Worm (Caenorhabditis elegans) whole organism, L4 larva: ENCODE data around the gene srw-91.
A peak's percentile ranks its signal among the peaks of the same experiment; 100 is the strongest.

Source experiments
- D1046.2 ChIP-seq: fragments of 200-800 bp; sonication (Bioruptor generic); IDR thresholded peaks from 2 replicates; pipeline ENCODE4 v1.3.6; 2022; ENCODE audit warnings: missing genetic modification characterization, missing compliant biosample characterization
- F44E2.7 ChIP-seq: fragments of 200-800 bp; sonication (Bioruptor generic); IDR thresholded peaks from 2 replicates; pipeline ENCODE4 v2.1.2; 2022; ENCODE audit warnings: missing genetic modification characterization, missing compliant biosample characterization
- Y48G9A.11 ChIP-seq: fragments of 200-800 bp; sonication (Bioruptor generic); IDR thresholded peaks from 2 replicates; pipeline ENCODE4 v1.3.6; 2022; ENCODE audit warnings: missing genetic modification reagents, missing genetic modification characterization, missing compliant biosample characterization
- aha-1 ChIP-seq: fragments of 150-350 bp; peaks from one replicate; lab custom pipeline; 2014; ENCODE audit warnings: missing biosample characterization, missing genetic modification characterization
- ama-1 ChIP-seq: fragments of 150-350 bp; optimal IDR thresholded peaks from 2 replicates; lab custom pipeline; 2014; ENCODE audit warnings: inconsistent platforms, mixed read lengths
- attf-4 ChIP-seq: sonication (generic microtip); optimal IDR thresholded peaks from 3 replicates; lab custom pipeline; 2017; ENCODE audit warnings: missing biosample characterization, missing genetic modification characterization
- ceh-28 ChIP-seq: fragments of 150-350 bp; optimal IDR thresholded peaks from 2 replicates; lab custom pipeline; 2014; ENCODE audit warnings: missing biosample characterization, missing genetic modification reagents, missing genetic modification characterization
- ceh-62 ChIP-seq: sonication (generic microtip); optimal IDR thresholded peaks from 2 replicates; lab custom pipeline; 2017; ENCODE audit warnings: missing biosample characterization, missing genetic modification characterization
- cey-2 ChIP-seq: sonication (generic microtip); optimal IDR thresholded peaks from 3 replicates; lab custom pipeline; 2017; ENCODE audit warnings: missing genetic modification characterization, mild to moderate bottlenecking, missing compliant biosample characterization, antibody characterized with exemption, borderline replicate concordance; ENCODE audit not compliant: insufficient read depth
- ctbp-1 ChIP-seq: fragments of 200-800 bp; sonication (Bioruptor generic); IDR thresholded peaks from 2 replicates; pipeline ENCODE4 v1.3.6; 2022; ENCODE audit warnings: missing genetic modification reagents, missing genetic modification characterization, missing compliant biosample characterization
- daf-16 ChIP-seq, 3 experiments: sonication (generic microtip); optimal IDR thresholded peaks; 2 replicates each; lab custom pipeline; 2016 to 2017; ENCODE audit warnings: missing genetic modification characterization in 3 of 3, missing genetic modification reagents in 3 of 3, mild to moderate bottlenecking in 2 of 3, missing compliant biosample characterization in 2 of 3, missing biosample characterization in 1 of 3, moderate library complexity in 1 of 3
- daf-19 ChIP-seq: fragments of 200-800 bp; sonication (Bioruptor generic); conservative IDR thresholded peaks from 2 replicates; pipeline ENCODE4 v1.3.6; 2022; ENCODE audit warnings: missing genetic modification characterization, missing compliant biosample characterization
- daf-8 ChIP-seq: fragments of 200-800 bp; sonication (Bioruptor generic); IDR thresholded peaks from 2 replicates; pipeline ENCODE4 v1.3.6; 2022; ENCODE audit warnings: missing genetic modification characterization, missing compliant biosample characterization
- dmd-8 ChIP-seq: fragments of 200-800 bp; sonication (Bioruptor generic); IDR thresholded peaks from 2 replicates; pipeline ENCODE4 v1.3.6; 2022; ENCODE audit warnings: missing genetic modification characterization, missing compliant biosample characterization
- dve-1 ChIP-seq: sonication (generic microtip); optimal IDR thresholded peaks from 2 replicates; lab custom pipeline; 2017; ENCODE audit warnings: antibody characterized with exemption, mild to moderate bottlenecking, missing genetic modification characterization, missing compliant biosample characterization; ENCODE audit not compliant: insufficient read depth
- gei-8 ChIP-seq: fragments of 200-800 bp; sonication (Bioruptor generic); optimal IDR thresholded peaks from 2 replicates; lab custom pipeline; 2018; ENCODE audit warnings: mild to moderate bottlenecking, missing genetic modification characterization, missing compliant biosample characterization
- hif-1 ChIP-seq, 2 experiments: sonication (generic microtip); optimal IDR thresholded peaks; 2 replicates each; lab custom pipeline; 2016 to 2017; ENCODE audit warnings: missing compliant biosample characterization in 2 of 2, missing genetic modification characterization in 2 of 2, missing genetic modification reagents in 2 of 2, missing genotype in 2 of 2, mild to moderate bottlenecking in 1 of 2
- hlh-11 ChIP-seq: fragments of 200-800 bp; sonication (Bioruptor generic); optimal IDR thresholded peaks from 2 replicates; lab custom pipeline; 2018; ENCODE audit warnings: mild to moderate bottlenecking, missing genetic modification characterization, missing compliant biosample characterization
- lin-1 ChIP-seq: fragments of 200-800 bp; sonication (Bioruptor generic); IDR thresholded peaks from 2 replicates; pipeline ENCODE4 v1.3.6; 2022; ENCODE audit warnings: missing genetic modification reagents, missing genetic modification characterization, missing compliant biosample characterization
- lin-29 ChIP-seq: fragments of 200-800 bp; sonication (Bioruptor generic); IDR thresholded peaks from 2 replicates; pipeline ENCODE4 v1.3.6; 2022; ENCODE audit warnings: missing genetic modification reagents, missing genetic modification characterization, missing compliant biosample characterization
- lin-38 ChIP-seq: fragments of 200-800 bp; sonication (Bioruptor generic); IDR thresholded peaks from 2 replicates; pipeline ENCODE4 v1.3.6; 2022; ENCODE audit warnings: missing genetic modification reagents, missing genetic modification characterization, missing compliant biosample characterization
- lsy-2 ChIP-seq, 2 experiments: fragments of 150-350 bp in 1 of 2; sonication (generic microtip) in 1 of 2; optimal IDR thresholded peaks; 2 replicates each; lab custom pipeline; 2014 to 2017; ENCODE audit warnings: missing biosample characterization in 2 of 2, missing genetic modification characterization in 2 of 2
- madf-5 ChIP-seq, 2 experiments: fragments of 200-800 bp; sonication (Bioruptor generic); IDR thresholded peaks; 2 replicates each; pipeline ENCODE4 v1.3.6; 2022; ENCODE audit warnings: missing compliant biosample characterization in 2 of 2, missing genetic modification characterization in 2 of 2
- mxl-3 ChIP-seq: fragments of 200-800 bp; sonication (Bioruptor generic); optimal IDR thresholded peaks from 2 replicates; lab custom pipeline; 2018; ENCODE audit warnings: mild to moderate bottlenecking, missing genetic modification characterization, missing compliant biosample characterization
- nhr-237 ChIP-seq: sonication (generic microtip); optimal IDR thresholded peaks from 2 replicates; lab custom pipeline; 2017; ENCODE audit warnings: missing biosample characterization, missing genetic modification characterization
- nhr-28 ChIP-seq: fragments of 150-350 bp; optimal IDR thresholded peaks from 2 replicates; lab custom pipeline; 2014; ENCODE audit warnings: missing biosample characterization, missing genetic modification characterization
- nhr-42 ChIP-seq: fragments of 200-800 bp; sonication (Bioruptor generic); IDR thresholded peaks from 2 replicates; pipeline ENCODE4 v1.3.6; 2022; ENCODE audit warnings: missing genetic modification characterization, missing compliant biosample characterization
- nhr-48 ChIP-seq: sonication (generic microtip); optimal IDR thresholded peaks from 2 replicates; lab custom pipeline; 2016; ENCODE audit warnings: mild to moderate bottlenecking, missing genetic modification characterization, missing compliant biosample characterization
- nhr-6 ChIP-seq: fragments of 150-350 bp; optimal IDR thresholded peaks from 2 replicates; lab custom pipeline; 2014; ENCODE audit warnings: missing biosample characterization, missing genetic modification characterization
- spr-3 ChIP-seq: fragments of 200-800 bp; sonication (Bioruptor generic); optimal IDR thresholded peaks from 2 replicates; lab custom pipeline; 2018; ENCODE audit warnings: mild to moderate bottlenecking, missing genetic modification characterization, missing compliant biosample characterization
- unc-62 ChIP-seq, 3 experiments: fragments of 150-350 bp in 1 of 3; sonication (generic microtip); optimal IDR thresholded peaks in 2 of 3; peaks in 1 of 3; 1 replicate in 1 of 3; 2 replicates in 2 of 3; lab custom pipeline; 2014 to 2017; ENCODE audit warnings: missing biosample characterization in 3 of 3, missing genetic modification characterization in 3 of 3, missing genetic modification reagents in 3 of 3, missing genotype in 1 of 3
- zfp-3 ChIP-seq: fragments of 200-800 bp; sonication (Bioruptor generic); conservative IDR thresholded peaks from 2 replicates; pipeline ENCODE4 v1.3.6; 2022; ENCODE audit warnings: missing genetic modification reagents, missing genetic modification characterization, missing compliant biosample characterization

srw-91 gene

ce11 chrV:1654845-1655244, 25.8 kb downstream of the srw-91 start, which contains the start of gene irld-11:
Gene irld-11, plus strand, starts transcription at chrV:1655145.
- TF ChIP-seq zfp-3 (GFP tag; lab: Robert Waterston, UW) = no peak
- no peak for TF ChIP-seq Y48G9A.11 (GFP tag; lab: Robert Waterston, UW)
- no peak for TF ChIP-seq lsy-2 (tag; optimal IDR thresholded peaks at IDR 0.05; lab: Kevin White, UChicago)
- TF ChIP-seq nhr-28 (tag; lab: Kevin White, UChicago) = no peak
- no peak for TF ChIP-seq attf-4 (tag; lab: Kevin White, UChicago)
- TF ChIP-seq unc-62 (GFP tag; optimal IDR thresholded peaks at IDR 0.05 in 1 of 2; lab: Kevin White, UChicago) = no peak
- TF ChIP-seq unc-62 (tag; optimal IDR thresholded peaks at IDR 0.05; lab: Kevin White, UChicago) = no peak
- no peak for TF ChIP-seq ama-1 (lab: Kevin White, UChicago)
- no peak for TF ChIP-seq ceh-62
- no peak for TF ChIP-seq ctbp-1 (GFP tag; lab: Robert Waterston, UW)
- TF ChIP-seq nhr-48 = no peak

ce11 chrV:1651045-1651444, 29.6 kb downstream of the srw-91 start, which contains the start of gene irld-44:
Gene irld-44, plus strand, starts transcription at chrV:1651345.
- TF ChIP-seq lin-29 (GFP tag; lab: Robert Waterston, UW) = no peak
- TF ChIP-seq madf-5 (GFP tag; IDR thresholded peaks at IDR 0.05; lab: Robert Waterston, UW) = no peak
- no peak for TF ChIP-seq daf-19 (GFP tag; lab: Robert Waterston, UW)
- TF ChIP-seq hif-1 (tag; optimal IDR thresholded peaks at IDR 0.05; lab: Kevin White, UChicago) = no peak
- no peak for TF ChIP-seq unc-62 (GFP tag; optimal IDR thresholded peaks at IDR 0.05 in 1 of 2; lab: Kevin White, UChicago)
- TF ChIP-seq unc-62 (tag; optimal IDR thresholded peaks at IDR 0.05; lab: Kevin White, UChicago) = no peak
- no peak for TF ChIP-seq mxl-3 (GFP tag; lab: Kevin White, UChicago)
- TF ChIP-seq lin-38 = no peak
- no peak for TF ChIP-seq nhr-42 (GFP tag; lab: Robert Waterston, UW)
- no peak for TF ChIP-seq hlh-11 (tag; lab: Kevin White, UChicago)
- no peak for TF ChIP-seq nhr-6 (tag; lab: Kevin White, UChicago)

DNA sequence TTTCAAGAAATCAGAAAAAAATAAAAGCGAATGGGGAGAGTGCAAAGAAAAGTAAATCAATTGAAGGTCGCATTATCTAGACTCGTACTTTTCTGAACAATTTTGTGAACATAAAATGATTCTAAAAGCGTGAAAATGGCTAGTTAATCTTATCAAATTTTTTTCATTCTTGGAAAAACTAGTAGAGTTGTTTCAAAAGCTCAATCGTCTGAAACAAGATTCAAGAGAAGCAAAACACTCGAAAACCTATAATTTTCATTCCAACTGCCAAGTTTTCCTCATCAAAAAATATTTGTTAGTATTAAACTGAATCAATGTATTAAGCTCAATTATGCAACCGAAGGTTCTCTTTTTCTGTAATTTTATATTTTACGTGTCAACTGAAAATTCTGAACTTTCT, 32.7 kb downstream of the srw-91 start, which contains the start of gene irld-45:
Gene irld-45, plus strand, starts transcription at position 301 of the 400 bp plus-strand sequence.
- TF ChIP-seq D1046.2 (GFP tag; lab: Robert Waterston, UW) = no peak
- TF ChIP-seq aha-1 (tag; lab: Kevin White, UChicago) = peak; percentile 67

DNA sequence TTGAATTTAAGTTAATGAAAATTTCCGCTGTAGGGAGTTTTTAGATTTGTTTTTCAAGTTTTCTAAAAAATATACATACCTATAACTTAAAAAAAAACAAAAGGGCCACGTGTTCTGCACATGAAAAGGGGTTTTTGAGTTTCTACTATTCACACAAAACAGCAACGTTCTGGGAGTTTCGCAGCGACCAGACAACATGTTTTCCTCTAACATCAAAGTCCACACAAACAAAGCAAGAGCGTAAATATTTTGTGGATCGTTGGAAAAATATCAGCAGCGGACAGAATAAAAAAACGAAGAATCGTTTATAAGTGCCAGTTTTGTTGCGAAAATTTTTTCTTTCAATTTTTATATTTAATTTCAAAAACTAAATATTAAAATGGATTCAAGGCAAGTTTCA, 36.8 kb downstream of the srw-91 start, which contains the start of gene alh-2:
Gene alh-2, plus strand, starts transcription at position 284 of the 400 bp plus-strand sequence.
- TF ChIP-seq spr-3 = no peak
- peak in 1 of 2 experiments; percentile 96 for TF ChIP-seq daf-16 (GFP tag; optimal IDR thresholded peaks at IDR 0.05; lab: Kevin White, UChicago)
- TF ChIP-seq daf-16 (tag; optimal IDR thresholded peaks at IDR 0.05; lab: Kevin White, UChicago) = no peak
- TF ChIP-seq ceh-28 (tag; lab: Kevin White, UChicago) = no peak
- TF ChIP-seq, all 104 proteins: peak for 1

DNA sequence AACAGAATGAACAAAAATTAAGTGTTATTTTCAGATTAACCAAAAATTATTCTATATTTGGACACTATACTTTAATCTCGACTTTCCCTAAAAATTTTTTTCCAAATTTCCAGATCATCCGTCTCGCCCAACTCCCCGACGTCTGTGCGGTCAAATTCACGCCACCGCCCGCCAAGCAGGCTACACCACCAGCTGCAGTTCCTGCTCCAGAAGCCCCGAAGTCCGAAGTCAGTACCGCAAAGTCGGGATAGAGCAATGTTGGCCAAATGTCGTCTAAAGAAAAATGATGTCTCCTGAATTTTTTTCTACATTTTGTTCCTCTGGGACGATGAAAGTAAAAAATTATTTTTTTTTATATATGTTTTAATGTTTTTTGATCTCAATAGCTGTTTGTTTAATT, 37.9 kb downstream of the srw-91 start:
- TF ChIP-seq ctbp-1 (GFP tag; lab: Robert Waterston, UW) (no peak), dmd-8 (0 out of 2 replicates have a peak, but pooled peaks have one; percentile 25), F44E2.7 (GFP tag; lab: Robert Waterston, UW) (peak; percentile 75; the same call in 1 of the 2 replicates)

DNA sequence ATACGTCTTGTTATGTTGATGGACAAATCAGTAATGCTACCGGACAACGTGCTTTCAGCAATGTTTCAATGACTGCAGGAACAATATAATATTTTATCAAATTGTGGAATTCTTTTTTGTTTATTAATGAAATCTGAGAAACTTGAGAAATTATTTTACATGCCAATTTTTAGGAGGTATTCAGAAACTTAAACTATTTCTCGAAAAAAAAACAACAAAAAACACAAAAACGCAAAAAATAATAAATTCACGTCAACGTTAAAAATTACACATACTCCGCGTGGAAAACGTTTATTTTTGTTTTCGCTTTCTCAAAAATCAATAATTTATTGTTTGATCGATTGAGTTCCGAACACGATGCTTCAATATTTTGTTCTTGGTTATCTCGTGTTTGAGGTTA, 38.5 kb downstream of the srw-91 start, which contains the start of gene Y46H3D.1:
Gene Y46H3D.1, plus strand, starts transcription at position 301 of the 400 bp plus-strand sequence.
- no peak for TF ChIP-seq nhr-237 (tag; lab: Kevin White, UChicago)

DNA sequence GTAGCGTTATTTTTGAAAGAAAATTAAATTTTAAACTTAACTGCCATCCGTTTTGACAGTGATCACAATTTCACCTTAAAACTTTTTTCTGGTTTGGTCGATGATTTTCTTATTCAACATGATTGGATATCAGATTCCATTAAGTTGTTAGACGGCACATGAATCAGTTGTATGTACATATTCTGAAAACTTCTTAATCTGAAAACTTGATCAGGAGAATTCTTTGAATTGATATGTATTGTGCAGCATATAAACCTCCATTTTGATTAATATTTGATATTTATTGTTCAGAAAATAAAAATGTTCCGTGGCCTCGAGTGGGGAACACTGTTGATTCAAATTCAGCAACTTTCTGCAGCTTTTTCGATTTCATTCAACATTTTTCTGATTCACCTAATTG, 40.7 kb downstream of the srw-91 start, which contains the start of gene str-221:
Gene str-221, plus strand, starts transcription at position 301 of the 400 bp plus-strand sequence.
- TF ChIP-seq lin-29 (GFP tag; lab: Robert Waterston, UW) = no peak
- TF ChIP-seq cey-2 = no peak
- no peak for TF ChIP-seq dve-1 (tag; lab: Kevin White, UChicago)
- TF ChIP-seq gei-8 (GFP tag; lab: Kevin White, UChicago) = no peak
- no peak for TF ChIP-seq daf-8
- TF ChIP-seq lin-1 (GFP tag; lab: Robert Waterston, UW) = no peak
